Worm (Caenorhabditis elegans) whole organism, L3 larva: ENCODE measurements around the gene R07B1.6.

Experiments used
- ama-1 ChIP-seq: fragments of 150-350 bp; optimal IDR thresholded peaks from 2 replicates; lab custom pipeline; 2018
- nhr-28 ChIP-seq: fragments of 150-350 bp; optimal IDR thresholded peaks from 2 replicates; lab custom pipeline; 2014; ENCODE audit warnings: missing biosample characterization, missing genetic modification characterization
- unc-62 ChIP-seq: fragments of 150-350 bp; sonication (generic microtip); optimal IDR thresholded peaks from 4 replicates; lab custom pipeline; 2014; ENCODE audit warnings: missing biosample characterization, missing genetic modification reagents, missing genetic modification characterization

ce11 chrX:9845916-9846315 lies 20.5 kb upstream of the R07B1.6 start:
- TF ChIP-seq nhr-28 (tag; lab: Kevin White, UChicago) (no peak), unc-62 (no peak), ama-1 (lab: Kevin White, UChicago) (no peak)
